Worm (Caenorhabditis elegans) whole organism, young adult: ENCODE data around the gene trap-4.
"Not testable (repeated sequence)": the region's sequence is repeated elsewhere in the genome, so short reads cannot be mapped to it uniquely, and the experiment has no call there.

ENCODE experiments used
- B0019.2 ChIP-seq: fragments of 200-800 bp; sonication (Bioruptor generic); conservative IDR thresholded peaks from 2 replicates; pipeline ENCODE4 v1.3.6; 2022; ENCODE audit warnings: missing genetic modification reagents, missing genetic modification characterization, missing compliant biosample characterization
- D2030.7 ChIP-seq: fragments of 200-800 bp; sonication (Bioruptor generic); IDR thresholded peaks from 2 replicates; pipeline ENCODE4 v1.3.6; 2022; ENCODE audit warnings: missing genetic modification reagents, missing genetic modification characterization, missing compliant biosample characterization
- F33H1.4 ChIP-seq: fragments of 200-800 bp; sonication (Bioruptor generic); IDR thresholded peaks from 2 replicates; pipeline ENCODE4 v1.3.6; 2022; ENCODE audit warnings: missing genetic modification reagents, missing genetic modification characterization, missing compliant biosample characterization
- F39B2.1 ChIP-seq: fragments of 200-800 bp; sonication (Bioruptor generic); IDR thresholded peaks from 2 replicates; pipeline ENCODE4 v1.3.6; 2022; ENCODE audit warnings: missing genetic modification reagents, missing genetic modification characterization, missing compliant biosample characterization
- Y53G8AR.9 ChIP-seq: fragments of 200-800 bp; sonication (Bioruptor generic); conservative IDR thresholded peaks from 2 replicates; pipeline ENCODE4 v1.3.6; 2022; ENCODE audit warnings: missing genetic modification reagents, missing genetic modification characterization, missing compliant biosample characterization
- Y95B8A.8 ChIP-seq: fragments of 200-800 bp; sonication (Bioruptor generic); IDR thresholded peaks from 2 replicates; pipeline ENCODE4 v1.3.6; 2022; ENCODE audit warnings: missing genetic modification reagents, missing genetic modification characterization, missing compliant biosample characterization
- bed-2 ChIP-seq: fragments of 200-800 bp; sonication (Bioruptor generic); IDR thresholded peaks from 2 replicates; pipeline ENCODE4 v1.3.6; 2022; ENCODE audit warnings: missing genetic modification reagents, missing genetic modification characterization, missing compliant biosample characterization
- cebp-1 ChIP-seq, 2 experiments: fragments of 200-800 bp in 1 of 2; sonication (Bioruptor generic) in 1 of 2; sonication (generic microtip) in 1 of 2; IDR thresholded peaks in 1 of 2; optimal IDR thresholded peaks in 1 of 2; 2 replicates each; pipeline versions ENCODE4 v1.3.6 to Lab custom; 2017 to 2022; ENCODE audit warnings: missing compliant biosample characterization in 2 of 2, missing genetic modification characterization in 2 of 2, mild to moderate bottlenecking in 1 of 2, missing genetic modification reagents in 1 of 2, moderate library complexity in 1 of 2
- ceh-100 ChIP-seq: fragments of 200-800 bp; sonication (Bioruptor generic); IDR thresholded peaks from 2 replicates; pipeline ENCODE4 v1.3.6; 2022; ENCODE audit warnings: missing genetic modification reagents, missing genetic modification characterization, missing compliant biosample characterization
- ceh-91 ChIP-seq: fragments of 200-800 bp; sonication (Bioruptor generic); IDR thresholded peaks from 2 replicates; pipeline ENCODE4 v1.3.6; 2022; ENCODE audit warnings: missing genetic modification reagents, missing genetic modification characterization, missing compliant biosample characterization
- dox-1 ChIP-seq: fragments of 200-800 bp; sonication (Bioruptor generic); IDR thresholded peaks from 2 replicates; pipeline ENCODE4 v1.3.6; 2022; ENCODE audit warnings: missing genetic modification reagents, missing genetic modification characterization, missing compliant biosample characterization
- egrh-3 ChIP-seq: fragments of 200-800 bp; sonication (Bioruptor generic); IDR thresholded peaks from 2 replicates; pipeline ENCODE4 v1.3.6; 2022; ENCODE audit warnings: missing genetic modification reagents, missing genetic modification characterization, missing compliant biosample characterization
- ekl-4 ChIP-seq: fragments of 200-800 bp; sonication (Bioruptor generic); IDR thresholded peaks from 2 replicates; pipeline ENCODE4 v1.3.6; 2022; ENCODE audit warnings: missing genetic modification reagents, missing genetic modification characterization, missing compliant biosample characterization
- lin-26 ChIP-seq: fragments of 200-800 bp; sonication (Bioruptor generic); IDR thresholded peaks from 2 replicates; pipeline ENCODE4 v1.3.6; 2022; ENCODE audit warnings: missing genetic modification reagents, missing genetic modification characterization, missing compliant biosample characterization
- madf-6 ChIP-seq: fragments of 200-800 bp; sonication (Bioruptor generic); IDR thresholded peaks from 2 replicates; pipeline ENCODE4 v1.3.6; 2022; ENCODE audit warnings: missing genetic modification reagents, missing genetic modification characterization, missing compliant biosample characterization
- mcd-1 ChIP-seq: fragments of 200-800 bp; sonication (Bioruptor generic); IDR thresholded peaks from 2 replicates; pipeline ENCODE4 v1.3.6; 2022; ENCODE audit warnings: missing genetic modification reagents, missing genetic modification characterization, missing compliant biosample characterization
- nfyb-1 ChIP-seq: fragments of 200-800 bp; sonication (Bioruptor generic); IDR thresholded peaks from 2 replicates; pipeline ENCODE4 v1.3.6; 2022; ENCODE audit warnings: missing genetic modification reagents, missing genetic modification characterization, missing compliant biosample characterization
- pbrm-1 ChIP-seq: fragments of 200-800 bp; sonication (Bioruptor generic); IDR thresholded peaks from 2 replicates; pipeline ENCODE4 v1.3.6; 2022; ENCODE audit warnings: missing genetic modification reagents, missing genetic modification characterization, missing compliant biosample characterization
- rcor-1 ChIP-seq: fragments of 200-800 bp; sonication (Bioruptor generic); IDR thresholded peaks from 2 replicates; pipeline ENCODE4 v1.3.6; 2022; ENCODE audit warnings: missing genetic modification reagents, missing genetic modification characterization, missing compliant biosample characterization
- snpc-4 ChIP-seq, 5 experiments: fragments of 150-350 bp in 1 of 5; sonication (generic microtip) in 4 of 5; optimal IDR thresholded peaks; 2 replicates each; lab custom pipeline; 2014 to 2018; ENCODE audit warnings: missing genetic modification characterization in 5 of 5, missing biosample characterization in 3 of 5, antibody characterized with exemption in 2 of 5, mild to moderate bottlenecking in 2 of 5, missing compliant biosample characterization in 2 of 5, missing genotype in 2 of 5, moderate library complexity in 2 of 5, missing genetic modification reagents in 1 of 5
- tbp1 ChIP-seq: fragments of 200-800 bp; sonication (Bioruptor generic); optimal IDR thresholded peaks from 2 replicates; lab custom pipeline; 2018; ENCODE audit warnings: mild to moderate bottlenecking, missing genetic modification characterization, missing compliant biosample characterization
- ztf-28 ChIP-seq: fragments of 200-800 bp; sonication (Bioruptor generic); IDR thresholded peaks from 2 replicates; pipeline ENCODE4 v1.3.6; 2022; ENCODE audit warnings: missing genetic modification reagents, missing genetic modification characterization, missing compliant biosample characterization

Gene trap-4

ce11 chrIII:11967049-11967448 is 46.5 kb downstream of the trap-4 start:
- TF ChIP-seq tbp1 (peak; percentile 37), ztf-28 (GFP tag; lab: Robert Waterston, UW) (0 out of 2 replicates have a peak, but pooled peaks have one; percentile 21), pbrm-1 (GFP tag; lab: Robert Waterston, UW) (peak; percentile 91), D2030.7 (GFP tag; lab: Robert Waterston, UW) (peak; percentile 91), ekl-4 (GFP tag; lab: Robert Waterston, UW) (peak; percentile 67; the same call in 1 of the 2 replicates), egrh-3 (GFP tag; lab: Robert Waterston, UW) (peak; percentile 99), F39B2.1 (GFP tag; lab: Robert Waterston, UW) (peak; percentile 5; the same call in 1 of the 2 replicates), F33H1.4 (GFP tag; lab: Robert Waterston, UW) (peak; percentile 62), ceh-91 (GFP tag; lab: Robert Waterston, UW) (peak; percentile 51), mcd-1 (GFP tag; lab: Robert Waterston, UW) (peak; percentile 79), bed-2 (GFP tag; lab: Robert Waterston, UW) (0 out of 2 replicates have a peak, but pooled peaks have one; percentile 42), Y53G8AR.9 (GFP tag; lab: Robert Waterston, UW) (0 out of 2 replicates have a peak, but pooled peaks have one; percentile 37), snpc-4 (tag; optimal IDR thresholded peaks at IDR 0.05; lab: Kevin White, UChicago) (peak in 2 of 4 experiments; percentile 17 to 60), ceh-100 (0 out of 2 replicates have a peak, but pooled peaks have one; percentile 47), rcor-1 (GFP tag; lab: Robert Waterston, UW) (peak; percentile 68), dox-1 (GFP tag; lab: Robert Waterston, UW) (peak; percentile 75), madf-6 (GFP tag; lab: Robert Waterston, UW) (peak; percentile 81), Y95B8A.8 (peak; percentile 54; the same call in 1 of the 2 replicates), nfyb-1 (GFP tag; lab: Robert Waterston, UW) (peak; percentile 85), B0019.2 (GFP tag; lab: Robert Waterston, UW) (peak; percentile 75), cebp-1 (GFP tag; IDR thresholded peaks at IDR 0.05; lab: Robert Waterston, UW) (0 out of 2 replicates have a peak, but pooled peaks have one; percentile 23), lin-26 (peak; percentile 100)
- TF ChIP-seq snpc-4 (GFP tag; optimal IDR thresholded peaks at IDR 0.05; lab: Kevin White, UChicago); cebp-1 (tag; optimal IDR thresholded peaks at IDR 0.05; lab: Kevin White, UChicago): not testable (repeated sequence)
